Worm (Caenorhabditis elegans) whole organism, young adult: ENCODE data around the gene Y110A2AL.5.

Experiments
- B0019.2 ChIP-seq: fragments of 200-800 bp; sonication (Bioruptor generic); conservative IDR thresholded peaks from 2 replicates; pipeline ENCODE4 v1.3.6; 2022; ENCODE audit warnings: missing genetic modification reagents, missing genetic modification characterization, missing compliant biosample characterization
- D2030.7 ChIP-seq: fragments of 200-800 bp; sonication (Bioruptor generic); IDR thresholded peaks from 2 replicates; pipeline ENCODE4 v1.3.6; 2022; ENCODE audit warnings: missing genetic modification reagents, missing genetic modification characterization, missing compliant biosample characterization
- F10E7.11 ChIP-seq: sonication (generic microtip); optimal IDR thresholded peaks from 2 replicates; lab custom pipeline; 2017; ENCODE audit warnings: mild to moderate bottlenecking, missing genetic modification characterization, moderate library complexity, missing compliant biosample characterization
- F39B2.1 ChIP-seq: fragments of 200-800 bp; sonication (Bioruptor generic); IDR thresholded peaks from 2 replicates; pipeline ENCODE4 v1.3.6; 2022; ENCODE audit warnings: missing genetic modification reagents, missing genetic modification characterization, missing compliant biosample characterization
- F49E8.2 ChIP-seq: sonication (generic microtip); optimal IDR thresholded peaks from 3 replicates; lab custom pipeline; 2017; ENCODE audit warnings: missing genetic modification characterization, mild to moderate bottlenecking, missing compliant biosample characterization, antibody characterized with exemption, moderate library complexity; ENCODE audit not compliant: insufficient read depth
- F57A8.1 ChIP-seq: fragments of 200-800 bp; sonication (Bioruptor generic); optimal IDR thresholded peaks from 2 replicates; lab custom pipeline; 2018; ENCODE audit warnings: mild to moderate bottlenecking, missing genetic modification characterization, moderate library complexity, missing compliant biosample characterization
- F57C9.4 ChIP-seq: sonication (generic microtip); optimal IDR thresholded peaks from 2 replicates; lab custom pipeline; 2017; ENCODE audit warnings: mild to moderate bottlenecking, missing genetic modification characterization, missing compliant biosample characterization
- K12H6.12 ChIP-seq: fragments of 200-800 bp; sonication (Bioruptor generic); optimal IDR thresholded peaks from 2 replicates; lab custom pipeline; 2018; ENCODE audit warnings: mild to moderate bottlenecking, missing genetic modification characterization, missing compliant biosample characterization
- T07F8.4 ChIP-seq: sonication (generic microtip); optimal IDR thresholded peaks from 2 replicates; lab custom pipeline; 2016; ENCODE audit warnings: mild to moderate bottlenecking, missing genetic modification characterization, moderate library complexity, missing compliant biosample characterization
- Y53F4B.3 ChIP-seq: fragments of 200-800 bp; sonication (Bioruptor generic); IDR thresholded peaks from 2 replicates; pipeline ENCODE4 v1.3.6; 2022; ENCODE audit warnings: missing genetic modification reagents, missing genetic modification characterization, missing compliant biosample characterization
- Y53G8AR.9 ChIP-seq: fragments of 200-800 bp; sonication (Bioruptor generic); conservative IDR thresholded peaks from 2 replicates; pipeline ENCODE4 v1.3.6; 2022; ENCODE audit warnings: missing genetic modification reagents, missing genetic modification characterization, missing compliant biosample characterization
- Y95B8A.8 ChIP-seq: fragments of 200-800 bp; sonication (Bioruptor generic); IDR thresholded peaks from 2 replicates; pipeline ENCODE4 v1.3.6; 2022; ENCODE audit warnings: missing genetic modification reagents, missing genetic modification characterization, missing compliant biosample characterization
- ZK185.1 ChIP-seq: sonication (generic microtip); optimal IDR thresholded peaks from 2 replicates; lab custom pipeline; 2016; ENCODE audit warnings: mild to moderate bottlenecking, missing genetic modification characterization, missing compliant biosample characterization; ENCODE audit not compliant: poor library complexity, severe bottlenecking
- akir-1 ChIP-seq: fragments of 200-800 bp; sonication (Bioruptor generic); optimal IDR thresholded peaks from 2 replicates; lab custom pipeline; 2018; ENCODE audit warnings: mild to moderate bottlenecking, missing genetic modification characterization, moderate library complexity, missing compliant biosample characterization
- ama-1 ChIP-seq, 3 experiments: fragments of 150-350 bp in 1 of 3; sonication (generic microtip) in 2 of 3; optimal IDR thresholded peaks; 2 replicates each; lab custom pipeline; 2014 to 2018; ENCODE audit warnings: missing biosample characterization in 2 of 3, missing genetic modification characterization in 2 of 3, missing genetic modification reagents in 2 of 3
- aptf-2 ChIP-seq: fragments of 200-800 bp; sonication (Bioruptor generic); conservative IDR thresholded peaks from 2 replicates; pipeline ENCODE4 v1.3.6; 2022; ENCODE audit warnings: missing genetic modification reagents, missing genetic modification characterization, missing compliant biosample characterization
- atf-7 ChIP-seq: sonication (generic microtip); optimal IDR thresholded peaks from 2 replicates; lab custom pipeline; 2017; ENCODE audit warnings: mild to moderate bottlenecking, missing genetic modification characterization, missing compliant biosample characterization
- attf-3 ChIP-seq: fragments of 200-800 bp; sonication (Bioruptor generic); conservative IDR thresholded peaks from 2 replicates; pipeline ENCODE4 v1.3.6; 2022; ENCODE audit warnings: missing genetic modification reagents, missing genetic modification characterization, missing compliant biosample characterization
- attf-5 ChIP-seq: fragments of 200-800 bp; sonication (Bioruptor generic); optimal IDR thresholded peaks from 2 replicates; lab custom pipeline; 2018; ENCODE audit warnings: mild to moderate bottlenecking, missing genetic modification characterization, missing compliant biosample characterization
- attf-6 ChIP-seq: fragments of 200-800 bp; sonication (Bioruptor generic); IDR thresholded peaks from 2 replicates; pipeline ENCODE4 v1.3.6; 2022; ENCODE audit warnings: missing genetic modification reagents, missing genetic modification characterization, missing compliant biosample characterization
- bed-1 ChIP-seq: fragments of 200-800 bp; sonication (Bioruptor generic); IDR thresholded peaks from 2 replicates; pipeline ENCODE4 v1.3.6; 2022; ENCODE audit warnings: missing genetic modification reagents, missing genetic modification characterization, missing compliant biosample characterization
- cebp-1 ChIP-seq, 2 experiments: fragments of 200-800 bp in 1 of 2; sonication (Bioruptor generic) in 1 of 2; sonication (generic microtip) in 1 of 2; IDR thresholded peaks in 1 of 2; optimal IDR thresholded peaks in 1 of 2; 2 replicates each; pipeline versions ENCODE4 v1.3.6 to Lab custom; 2017 to 2022; ENCODE audit warnings: missing compliant biosample characterization in 2 of 2, missing genetic modification characterization in 2 of 2, mild to moderate bottlenecking in 1 of 2, missing genetic modification reagents in 1 of 2, moderate library complexity in 1 of 2
- ceh-40 ChIP-seq: fragments of 200-800 bp; sonication (Bioruptor generic); IDR thresholded peaks from 2 replicates; pipeline ENCODE4 v1.3.6; 2022; ENCODE audit warnings: missing genetic modification characterization, missing compliant biosample characterization
- ceh-58 ChIP-seq: fragments of 200-800 bp; sonication (Bioruptor generic); IDR thresholded peaks from 2 replicates; pipeline ENCODE4 v1.3.6; 2022; ENCODE audit warnings: missing genetic modification characterization, missing compliant biosample characterization
- egl-44 ChIP-seq: fragments of 200-800 bp; sonication (Bioruptor generic); IDR thresholded peaks from 2 replicates; pipeline ENCODE4 v1.3.6; 2022; ENCODE audit warnings: missing genetic modification reagents, missing genetic modification characterization, missing compliant biosample characterization
- fkh-3 ChIP-seq: sonication (generic microtip); optimal IDR thresholded peaks from 2 replicates; lab custom pipeline; 2016; ENCODE audit warnings: mild to moderate bottlenecking, missing genetic modification characterization, missing compliant biosample characterization
- gei-17 ChIP-seq: fragments of 200-800 bp; sonication (Bioruptor generic); optimal IDR thresholded peaks from 2 replicates; lab custom pipeline; 2018; ENCODE audit warnings: mild to moderate bottlenecking, missing genetic modification characterization, missing compliant biosample characterization
- lag-1 ChIP-seq: fragments of 200-800 bp; sonication (Bioruptor generic); IDR thresholded peaks from 2 replicates; pipeline ENCODE4 v1.3.6; 2022; ENCODE audit warnings: missing genetic modification reagents, missing genetic modification characterization, missing compliant biosample characterization
- lsy-27 ChIP-seq: sonication (generic microtip); optimal IDR thresholded peaks from 2 replicates; lab custom pipeline; 2017; ENCODE audit warnings: missing genetic modification characterization, mild to moderate bottlenecking, missing compliant biosample characterization, antibody characterized with exemption, missing genotype, borderline replicate concordance; ENCODE audit not compliant: insufficient read depth
- madf-6 ChIP-seq: fragments of 200-800 bp; sonication (Bioruptor generic); IDR thresholded peaks from 2 replicates; pipeline ENCODE4 v1.3.6; 2022; ENCODE audit warnings: missing genetic modification reagents, missing genetic modification characterization, missing compliant biosample characterization
- mel-28 ChIP-seq: sonication (generic microtip); optimal IDR thresholded peaks from 2 replicates; lab custom pipeline; 2016; ENCODE audit warnings: borderline replicate concordance, mild to moderate bottlenecking, missing genetic modification characterization, missing compliant biosample characterization
- mxl-1 ChIP-seq: sonication (generic microtip); optimal IDR thresholded peaks from 2 replicates; lab custom pipeline; 2016; ENCODE audit warnings: missing genetic modification characterization, missing compliant biosample characterization
- nhr-27 ChIP-seq: fragments of 200-800 bp; sonication (Bioruptor generic); optimal IDR thresholded peaks from 2 replicates; lab custom pipeline; 2018; ENCODE audit warnings: mild to moderate bottlenecking, missing genetic modification characterization, moderate library complexity, missing compliant biosample characterization
- rcor-1 ChIP-seq: fragments of 200-800 bp; sonication (Bioruptor generic); IDR thresholded peaks from 2 replicates; pipeline ENCODE4 v1.3.6; 2022; ENCODE audit warnings: missing genetic modification reagents, missing genetic modification characterization, missing compliant biosample characterization
- sdz-38 ChIP-seq: sonication (generic microtip); optimal IDR thresholded peaks from 2 replicates; lab custom pipeline; 2016; ENCODE audit warnings: missing genotype, missing genetic modification characterization, missing compliant biosample characterization
- sea-2 ChIP-seq: fragments of 200-800 bp; sonication (Bioruptor generic); IDR thresholded peaks from 2 replicates; pipeline ENCODE4 v1.3.6; 2022; ENCODE audit warnings: missing genetic modification characterization, missing compliant biosample characterization
- snpc-1.3 ChIP-seq: sonication (generic microtip); optimal IDR thresholded peaks from 2 replicates; lab custom pipeline; 2017; ENCODE audit warnings: missing genetic modification characterization, mild to moderate bottlenecking, missing compliant biosample characterization, antibody characterized with exemption, moderate library complexity, missing genotype, missing genetic modification reagents; ENCODE audit not compliant: insufficient read depth
- snpc-3.4 ChIP-seq: sonication (generic microtip); optimal IDR thresholded peaks from 2 replicates; lab custom pipeline; 2017; ENCODE audit warnings: missing genetic modification characterization, mild to moderate bottlenecking, missing compliant biosample characterization, antibody characterized with exemption, moderate library complexity, missing genotype, missing genetic modification reagents
- sptf-2 ChIP-seq: fragments of 200-800 bp; sonication (Bioruptor generic); optimal IDR thresholded peaks from 2 replicates; lab custom pipeline; 2018; ENCODE audit warnings: mild to moderate bottlenecking, missing genetic modification characterization, missing compliant biosample characterization
- tlf-1 ChIP-seq: fragments of 200-800 bp; sonication (Bioruptor generic); optimal IDR thresholded peaks from 2 replicates; lab custom pipeline; 2018; ENCODE audit warnings: mild to moderate bottlenecking, missing genetic modification characterization, missing compliant biosample characterization
- xnd-1 ChIP-seq: sonication (generic microtip); optimal IDR thresholded peaks from 2 replicates; lab custom pipeline; 2016; ENCODE audit warnings: missing genotype, missing genetic modification reagents, missing genetic modification characterization, missing compliant biosample characterization
- zfh-2 ChIP-seq: fragments of 200-800 bp; sonication (Bioruptor generic); conservative IDR thresholded peaks from 2 replicates; pipeline ENCODE4 v1.3.6; 2022; ENCODE audit warnings: missing genetic modification reagents, missing genetic modification characterization, missing compliant biosample characterization
- ztf-22 ChIP-seq: fragments of 200-800 bp; sonication (Bioruptor generic); optimal IDR thresholded peaks from 2 replicates; lab custom pipeline; 2018; ENCODE audit warnings: mild to moderate bottlenecking, missing genetic modification characterization, moderate library complexity, missing compliant biosample characterization
- ztf-26 ChIP-seq: sonication (generic microtip); optimal IDR thresholded peaks from 2 replicates; lab custom pipeline; 2017; ENCODE audit warnings: missing genetic modification characterization, missing compliant biosample characterization
- ztf-6 ChIP-seq: fragments of 200-800 bp; sonication (Bioruptor generic); IDR thresholded peaks from 2 replicates; pipeline ENCODE4 v1.3.6; 2022; ENCODE audit warnings: missing genetic modification reagents, missing genetic modification characterization, missing compliant biosample characterization

The Y110A2AL.5 gene

ce11 chrII:2859873-2860821 lies 4.2 kb upstream of the Y110A2AL.5 start:
- TF ChIP-seq rcor-1 (GFP tag; lab: Robert Waterston, UW), result peak; percentile 29; the same call in 1 of the 2 replicates
- TF ChIP-seq mxl-1 (tag; lab: Kevin White, UChicago), result no peak
- TF ChIP-seq attf-5 (GFP tag; lab: Kevin White, UChicago), result no peak
- TF ChIP-seq F49E8.2 (tag; lab: Kevin White, UChicago), result no peak
- no peak for TF ChIP-seq B0019.2 (GFP tag; lab: Robert Waterston, UW)
- no peak for TF ChIP-seq F57C9.4 (tag; lab: Kevin White, UChicago)
- TF ChIP-seq Y53G8AR.9 (GFP tag; lab: Robert Waterston, UW), result no peak
- TF ChIP-seq sptf-2 (GFP tag; lab: Kevin White, UChicago), result no peak
- no peak for TF ChIP-seq ztf-6 (GFP tag; lab: Robert Waterston, UW)
- peak; percentile 40 for TF ChIP-seq madf-6
- TF ChIP-seq T07F8.4 (tag; lab: Kevin White, UChicago), result no peak
- TF ChIP-seq attf-6 (GFP tag; lab: Robert Waterston, UW), result no peak
- TF ChIP-seq atf-7 (tag; lab: Kevin White, UChicago), result no peak
- TF ChIP-seq nhr-27 (tag; lab: Kevin White, UChicago), result no peak
- TF ChIP-seq F39B2.1 (GFP tag; lab: Robert Waterston, UW), result no peak
- TF ChIP-seq gei-17 (GFP tag; lab: Kevin White, UChicago), result no peak
- TF ChIP-seq ceh-40 (GFP tag; lab: Robert Waterston, UW), result no peak
- TF ChIP-seq F57A8.1 (GFP tag; lab: Kevin White, UChicago), result no peak
- no peak for TF ChIP-seq ceh-58 (GFP tag; lab: Robert Waterston, UW)
- peak; percentile 75 for TF ChIP-seq D2030.7 (GFP tag; lab: Robert Waterston, UW)
- no peak for TF ChIP-seq ztf-26 (tag; lab: Kevin White, UChicago)
- no peak for TF ChIP-seq mel-28
- TF ChIP-seq snpc-1.3 (tag; lab: Kevin White, UChicago), result no peak
- no peak for TF ChIP-seq K12H6.12 (tag; lab: Kevin White, UChicago)
- no peak for TF ChIP-seq ama-1 (optimal IDR thresholded peaks at IDR 0.05; lab: Kevin White, UChicago)
- TF ChIP-seq ama-1 (GFP tag; optimal IDR thresholded peaks at IDR 0.05; lab: Kevin White, UChicago), result peak in 1 of 2 experiments; percentile 53
- no peak for TF ChIP-seq attf-3 (GFP tag; lab: Robert Waterston, UW)
- no peak for TF ChIP-seq bed-1 (GFP tag; lab: Robert Waterston, UW)
- TF ChIP-seq sea-2, result no peak
- no peak for TF ChIP-seq lsy-27 (tag; lab: Kevin White, UChicago)
- TF ChIP-seq F10E7.11 (tag; lab: Kevin White, UChicago), result no peak
- no peak for TF ChIP-seq aptf-2 (GFP tag; lab: Robert Waterston, UW)
- TF ChIP-seq ZK185.1 (tag; lab: Kevin White, UChicago), result no peak
- TF ChIP-seq Y53F4B.3 (GFP tag; lab: Robert Waterston, UW), result no peak
- TF ChIP-seq ztf-22 (GFP tag; lab: Kevin White, UChicago), result no peak
- TF ChIP-seq sdz-38 (tag; lab: Kevin White, UChicago), result no peak
- TF ChIP-seq xnd-1 (tag; lab: Kevin White, UChicago), result no peak
- no peak for TF ChIP-seq akir-1 (GFP tag; lab: Kevin White, UChicago)
- no peak for TF ChIP-seq cebp-1 (GFP tag; IDR thresholded peaks at IDR 0.05; lab: Robert Waterston, UW)
- peak; percentile 50 for TF ChIP-seq cebp-1 (tag; optimal IDR thresholded peaks at IDR 0.05; lab: Kevin White, UChicago)
- TF ChIP-seq Y95B8A.8 (GFP tag; lab: Robert Waterston, UW), result no peak
- no peak for TF ChIP-seq lag-1 (GFP tag; lab: Robert Waterston, UW)
- no peak for TF ChIP-seq fkh-3 (tag; lab: Kevin White, UChicago)
- TF ChIP-seq snpc-3.4, result no peak
- peak; percentile 62 for TF ChIP-seq zfh-2
- 0 out of 2 replicates have a peak, but pooled peaks have one; percentile 30 for TF ChIP-seq egl-44
- TF ChIP-seq tlf-1 (GFP tag; lab: Kevin White, UChicago), result no peak
